Fruit fly (Drosophila melanogaster): Measurements from ENCODE around the gene CG10514.

CG10514 gene

dm6 chr3R:25275276-25275675 lies 4.4 kb downstream of the CG10514 start:
- TF ChIP-seq gt (GFP tag; IDR thresholded peaks at IDR 0.05), result no peak
- no peak for TF ChIP-seq fd102C (GFP tag; optimal IDR thresholded peaks at IDR 0.05)
- no peak for TF ChIP-seq ac (GFP tag; optimal IDR thresholded peaks at IDR 0.05)
- no peak for TF ChIP-seq CG18262 (tag; optimal IDR thresholded peaks at IDR 0.05)
- peak; percentile 57 for TF ChIP-seq CG13894 (tag; optimal IDR thresholded peaks at IDR 0.05)
- peak; percentile 78 for TF ChIP-seq exex (tag; optimal IDR thresholded peaks at IDR 0.05)
- TF ChIP-seq jumu (GFP tag; optimal IDR thresholded peaks at IDR 0.05), result no peak
- no peak for TF ChIP-seq Nf-YB (GFP tag; optimal IDR thresholded peaks at IDR 0.05)
- TF ChIP-seq CG2875 (GFP tag; optimal IDR thresholded peaks at IDR 0.05), result no peak
- TF ChIP-seq CG4707 (GFP tag; optimal IDR thresholded peaks at IDR 0.05), result no peak
- TF ChIP-seq stwl (tag; optimal IDR thresholded peaks at IDR 0.05), result no peak
- TF ChIP-seq CG17359 (tag; optimal IDR thresholded peaks at IDR 0.05), result no peak
- no peak for TF ChIP-seq CG33213 (GFP tag; optimal IDR thresholded peaks at IDR 0.05)
- TF ChIP-seq CG5245 (GFP tag; optimal IDR thresholded peaks at IDR 0.05), result no peak
- TF ChIP-seq eve (GFP tag; optimal IDR thresholded peaks at IDR 0.05), result no peak
- TF ChIP-seq Dad (GFP tag; optimal IDR thresholded peaks at IDR 0.05), result no peak
- no peak for TF ChIP-seq HmgD (GFP tag; optimal IDR thresholded peaks at IDR 0.05)
- TF ChIP-seq CG12769 (tag; optimal IDR thresholded peaks at IDR 0.05), result peak; percentile 42
- peak; percentile 61 for TF ChIP-seq odd (GFP tag; optimal IDR thresholded peaks at IDR 0.05)
- TF ChIP-seq Sox100B (GFP tag; optimal IDR thresholded peaks at IDR 0.05), result no peak
- TF ChIP-seq Ets97D (GFP tag; optimal IDR thresholded peaks at IDR 0.05), result no peak
- no peak for TF ChIP-seq CTCF (GFP tag; optimal IDR thresholded peaks at IDR 0.05)
- TF ChIP-seq CG34224 (GFP tag; IDR thresholded peaks at IDR 0.05; ENCODE audit: partially characterized antibody), result no peak
- TF ChIP-seq fru (optimal IDR thresholded peaks at IDR 0.05), result no peak
- TF ChIP-seq stc (GFP tag; IDR thresholded peaks at IDR 0.05), result no peak
- no peak for TF ChIP-seq Tbp (GFP tag; optimal IDR thresholded peaks at IDR 0.05)
- no peak for TF ChIP-seq CG9215 (GFP tag; IDR thresholded peaks at IDR 0.05)
- no peak for TF ChIP-seq zf30C (GFP tag; optimal IDR thresholded peaks at IDR 0.05)
- no peak for TF ChIP-seq psq (GFP tag; optimal IDR thresholded peaks at IDR 0.05)
- no peak for TF ChIP-seq Lim3 (GFP tag; IDR thresholded peaks at IDR 0.05)
- TF ChIP-seq Xrp1 (GFP tag; IDR thresholded peaks at IDR 0.05), result no peak
- TF ChIP-seq PHDP (tag; optimal IDR thresholded peaks at IDR 0.05), result peak; percentile 71
- no peak for TF ChIP-seq Oaz (GFP tag; IDR thresholded peaks at IDR 0.05)
- no peak for TF ChIP-seq Ravus (GFP tag; IDR thresholded peaks at IDR 0.05)
- TF ChIP-seq CG10147 (GFP tag; optimal IDR thresholded peaks at IDR 0.05), result peak; percentile 59
- TF ChIP-seq CG1832 (GFP tag; optimal IDR thresholded peaks at IDR 0.05), result no peak
- peak; percentile 66 for TF ChIP-seq BtbVII (GFP tag; optimal IDR thresholded peaks at IDR 0.05)
- TF ChIP-seq Lhr (GFP tag; optimal IDR thresholded peaks at IDR 0.05), result no peak
- TF ChIP-seq CG7271 (tag; optimal IDR thresholded peaks at IDR 0.05), result no peak
- no peak for TF ChIP-seq E2f1 (GFP tag; IDR thresholded peaks at IDR 0.05)
- TF ChIP-seq CG3281 (GFP tag; optimal IDR thresholded peaks at IDR 0.05), result peak; percentile 50
- TF ChIP-seq CG9797 (GFP tag; optimal IDR thresholded peaks at IDR 0.05), result no peak
- TF ChIP-seq Ptx1 (GFP tag; IDR thresholded peaks at IDR 0.05), result no peak
- TF ChIP-seq CG13123 (GFP tag; optimal IDR thresholded peaks at IDR 0.05), result no peak
- TF ChIP-seq CG6689 (GFP tag; IDR thresholded peaks at IDR 0.05), result no peak
- TF ChIP-seq Myb (GFP tag; optimal IDR thresholded peaks at IDR 0.05), result no peak
- TF ChIP-seq her (GFP tag; optimal IDR thresholded peaks at IDR 0.05), result no peak
- TF ChIP-seq Optix (GFP tag; IDR thresholded peaks at IDR 0.05), result no peak
- no peak for TF ChIP-seq CG31441 (GFP tag; IDR thresholded peaks at IDR 0.05)
- TF ChIP-seq peb (GFP tag; IDR thresholded peaks at IDR 0.05), result no peak
- no peak for TF ChIP-seq CG32532 (GFP tag; IDR thresholded peaks at IDR 0.05)
- TF ChIP-seq Lpt (GFP tag; optimal IDR thresholded peaks at IDR 0.05), result no peak
- TF ChIP-seq jigr1 (GFP tag; IDR thresholded peaks at IDR 0.05), result no peak
- TF ChIP-seq CG31365 (tag; optimal IDR thresholded peaks at IDR 0.05), result peak; percentile 10
